Fruit fly (Drosophila melanogaster): ENCODE data around the gene REPTOR-BP.

REPTOR-BP gene

DNA sequence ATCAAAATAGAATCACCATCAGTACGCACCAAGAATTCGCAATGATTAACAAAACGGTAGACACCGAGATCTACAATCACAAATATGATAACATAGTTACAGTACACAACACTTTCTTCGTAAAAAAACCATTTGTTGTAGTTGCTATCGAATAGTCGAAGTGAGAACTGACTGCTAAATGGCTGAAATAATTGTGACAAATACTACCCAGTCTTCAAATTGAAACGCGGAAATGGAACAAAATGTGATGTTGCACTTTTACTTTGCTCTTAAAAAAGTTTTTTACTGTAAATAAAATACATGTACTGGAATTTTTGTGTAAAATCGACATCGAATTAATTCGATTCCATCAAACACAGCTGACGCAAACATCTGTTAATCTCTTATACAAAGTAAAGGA lies 32.4 kb upstream of the REPTOR-BP start, which contains the start of gene ova (continued):
- no peak for TF ChIP-seq Hmx (GFP tag; optimal IDR thresholded peaks at IDR 0.05)
- peak; percentile 67 for TF ChIP-seq MESR4 (GFP tag; optimal IDR thresholded peaks at IDR 0.05)
- TF ChIP-seq CG3726 (GFP tag; IDR thresholded peaks at IDR 0.05), result no peak
- no peak for TF ChIP-seq E2f1 (GFP tag; IDR thresholded peaks at IDR 0.05)
- peak; percentile 48; the same call in 1 of the 3 replicates for TF ChIP-seq CG7357 (GFP tag; IDR thresholded peaks at IDR 0.05)
- TF ChIP-seq Bdp1 (GFP tag; optimal IDR thresholded peaks at IDR 0.05), result no peak
- no peak for TF ChIP-seq tin (GFP tag; optimal IDR thresholded peaks at IDR 0.05)
- TF ChIP-seq tna (GFP tag; IDR thresholded peaks at IDR 0.05; ENCODE audit: partially characterized antibody), result no peak
- TF ChIP-seq CG6854 (GFP tag; optimal IDR thresholded peaks at IDR 0.05), result no peak
- peak; percentile 89 for TF ChIP-seq ssp (GFP tag; IDR thresholded peaks at IDR 0.05)
- no peak for TF ChIP-seq hb (GFP tag; IDR thresholded peaks at IDR 0.05; ENCODE audit: partially characterized antibody)
- peak; percentile 99 for TF ChIP-seq CG1603 (tag; optimal IDR thresholded peaks at IDR 0.05)
- TF ChIP-seq Spps (tag; optimal IDR thresholded peaks at IDR 0.05), result no peak
- peak; percentile 85 for TF ChIP-seq CG1024 (GFP tag; IDR thresholded peaks at IDR 0.05)
- peak; percentile 91 for TF ChIP-seq CG17802 (tag; optimal IDR thresholded peaks at IDR 0.05)
- 0 out of 3 replicates have a peak, but pooled peaks have one; percentile 11 for TF ChIP-seq CG34224 (GFP tag; IDR thresholded peaks at IDR 0.05; ENCODE audit: partially characterized antibody)
- peak; percentile 55 for TF ChIP-seq Dref (GFP tag; IDR thresholded peaks at IDR 0.05)
- no peak for TF ChIP-seq sob (GFP tag; IDR thresholded peaks at IDR 0.05)
- no peak for TF ChIP-seq klu (GFP tag; IDR thresholded peaks at IDR 0.05)
- TF ChIP-seq Ada2b (GFP tag; IDR thresholded peaks at IDR 0.05), result no peak
- no peak for TF ChIP-seq Dad (GFP tag; optimal IDR thresholded peaks at IDR 0.05)
- no peak for TF ChIP-seq slou (GFP tag; optimal IDR thresholded peaks at IDR 0.05)
- no peak for TF ChIP-seq Dek (tag; optimal IDR thresholded peaks at IDR 0.05)
- peak; percentile 89 for TF ChIP-seq pfk (GFP tag; optimal IDR thresholded peaks at IDR 0.05)
- TF ChIP-seq CG30020 (tag; optimal IDR thresholded peaks at IDR 0.05), result peak; percentile 96
- no peak for TF ChIP-seq dm (GFP tag; optimal IDR thresholded peaks at IDR 0.05)
- no peak for TF ChIP-seq dmrt11E (tag; optimal IDR thresholded peaks at IDR 0.05)
- TF ChIP-seq CG3995 (GFP tag; optimal IDR thresholded peaks at IDR 0.05), result no peak

DNA sequence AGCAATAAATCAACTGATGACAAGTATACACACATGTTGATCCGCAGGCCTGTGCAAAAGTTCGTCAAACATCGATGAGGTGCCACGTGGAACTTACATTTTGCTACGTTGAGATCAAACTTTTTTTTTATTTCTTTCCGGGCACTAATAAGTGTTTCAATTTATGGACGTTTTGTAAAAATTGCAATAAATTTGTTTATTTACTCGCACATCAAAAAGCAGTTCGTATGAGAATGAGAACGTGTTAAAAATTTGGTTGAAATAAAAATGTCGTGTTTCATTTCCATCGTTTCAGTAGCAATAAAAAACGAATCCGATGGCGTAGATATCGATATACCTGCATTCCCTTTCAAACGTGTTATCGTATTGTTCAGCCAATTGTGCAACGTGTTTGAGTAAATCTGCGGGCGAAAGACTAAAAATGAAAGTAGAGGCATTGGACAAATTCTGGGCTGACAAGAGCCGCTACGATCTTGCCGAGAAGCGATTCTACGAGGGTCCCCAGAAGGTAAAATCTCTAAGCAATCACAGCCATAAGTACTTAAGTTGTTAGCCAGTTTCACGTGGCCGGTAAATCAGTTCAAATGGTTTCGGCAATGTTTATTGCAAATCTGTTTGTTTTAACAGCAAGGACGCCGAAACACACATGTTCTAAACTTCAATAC lies 31.6 kb upstream of the REPTOR-BP start, which contains the start of gene eEF1delta:
eEF1delta (plus strand) TSS at position 356 of the 665 bp plus-strand sequence.
- TF ChIP-seq fd102C (GFP tag; optimal IDR thresholded peaks at IDR 0.05), result no peak
- TF ChIP-seq ac (GFP tag; optimal IDR thresholded peaks at IDR 0.05), result no peak
- TF ChIP-seq CG18262 (tag; optimal IDR thresholded peaks at IDR 0.05), result no peak
- peak; percentile 27 for TF ChIP-seq sd (tag; optimal IDR thresholded peaks at IDR 0.05)
- TF ChIP-seq Myb (GFP tag; optimal IDR thresholded peaks at IDR 0.05), result no peak
- TF ChIP-seq cg (GFP tag; optimal IDR thresholded peaks at IDR 0.05), result no peak
- peak; percentile 16 for TF ChIP-seq Ets65A (GFP tag)
- TF ChIP-seq rib (GFP tag; IDR thresholded peaks at IDR 0.05), result no peak
- no peak for TF ChIP-seq zen2 (GFP tag; IDR thresholded peaks at IDR 0.05; ENCODE audit: partially characterized antibody)
- 0 out of 4 replicates have a peak, but pooled peaks have one; percentile 21 for TF ChIP-seq Dll (GFP tag; IDR thresholded peaks at IDR 0.05; ENCODE audit: partially characterized antibody)
- no peak for TF ChIP-seq Blimp-1 (GFP tag; optimal IDR thresholded peaks at IDR 0.05)
- no peak for TF ChIP-seq CG10654 (GFP tag; optimal IDR thresholded peaks at IDR 0.05)
- TF ChIP-seq CkIIα-i1 (GFP tag; IDR thresholded peaks at IDR 0.05), result no peak
- TF ChIP-seq Trl (optimal IDR thresholded peaks at IDR 0.05), result no peak
- no peak for TF ChIP-seq Trl (GFP tag; optimal IDR thresholded peaks at IDR 0.05)
- no peak for TF ChIP-seq zf30C (GFP tag; optimal IDR thresholded peaks at IDR 0.05)
- no peak for TF ChIP-seq hkb (optimal IDR thresholded peaks at IDR 0.05)
- TF ChIP-seq hkb (GFP tag; IDR thresholded peaks at IDR 0.05), result no peak
- TF ChIP-seq br (optimal IDR thresholded peaks at IDR 0.05), result no peak
- no peak for TF ChIP-seq HLH54F (GFP tag; optimal IDR thresholded peaks at IDR 0.05)
- no peak for TF ChIP-seq sc (optimal IDR thresholded peaks at IDR 0.05)
- no peak for TF ChIP-seq sc (GFP tag; optimal IDR thresholded peaks at IDR 0.05)
- no peak for TF ChIP-seq CG5180 (GFP tag; optimal IDR thresholded peaks at IDR 0.05)
- TF ChIP-seq shn (GFP tag; optimal IDR thresholded peaks at IDR 0.05), result no peak
- no peak for TF ChIP-seq CG42726 (GFP tag; IDR thresholded peaks at IDR 0.05; ENCODE audit: partially characterized antibody)
